Worm (Caenorhabditis elegans) whole organism, L4 larva: Measurements from ENCODE around the gene srab-10.

ENCODE experiments used
- D1046.2 ChIP-seq: fragments of 200-800 bp; sonication (Bioruptor generic); IDR thresholded peaks from 2 replicates; pipeline ENCODE4 v1.3.6; 2022; ENCODE audit warnings: missing genetic modification characterization, missing compliant biosample characterization
- F49E8.2 ChIP-seq: sonication (generic microtip); optimal IDR thresholded peaks from 2 replicates; lab custom pipeline; 2016; ENCODE audit warnings: missing compliant biosample characterization, mild to moderate bottlenecking, missing genetic modification characterization, borderline replicate concordance
- ama-1 ChIP-seq: fragments of 150-350 bp; optimal IDR thresholded peaks from 2 replicates; lab custom pipeline; 2014; ENCODE audit warnings: inconsistent platforms, mixed read lengths
- ceh-32 ChIP-seq: sonication (generic microtip); optimal IDR thresholded peaks from 2 replicates; lab custom pipeline; 2016; ENCODE audit warnings: mild to moderate bottlenecking, missing genetic modification characterization, missing compliant biosample characterization; ENCODE audit not compliant: poor library complexity
- ceh-44 ChIP-seq: fragments of 200-800 bp; sonication (Bioruptor generic); IDR thresholded peaks from 2 replicates; pipeline ENCODE4 v1.3.6; 2022; ENCODE audit warnings: missing genetic modification reagents, missing genetic modification characterization, missing compliant biosample characterization
- ceh-62 ChIP-seq: sonication (generic microtip); optimal IDR thresholded peaks from 2 replicates; lab custom pipeline; 2017; ENCODE audit warnings: missing biosample characterization, missing genetic modification characterization
- daf-12 ChIP-seq: fragments of 150-350 bp; optimal IDR thresholded peaks from 2 replicates; lab custom pipeline; 2014; ENCODE audit warnings: missing biosample characterization, missing genetic modification reagents, missing genetic modification characterization
- daf-16 ChIP-seq, 3 experiments: sonication (generic microtip); optimal IDR thresholded peaks; 2 replicates each; lab custom pipeline; 2016 to 2017; ENCODE audit warnings: missing genetic modification characterization in 3 of 3, missing genetic modification reagents in 3 of 3, mild to moderate bottlenecking in 2 of 3, missing compliant biosample characterization in 2 of 3, missing biosample characterization in 1 of 3, moderate library complexity in 1 of 3
- dmd-8 ChIP-seq: fragments of 200-800 bp; sonication (Bioruptor generic); IDR thresholded peaks from 2 replicates; pipeline ENCODE4 v1.3.6; 2022; ENCODE audit warnings: missing genetic modification characterization, missing compliant biosample characterization
- egl-27 ChIP-seq: sonication (generic microtip); optimal IDR thresholded peaks from 3 replicates; lab custom pipeline; 2017; ENCODE audit warnings: missing biosample characterization, missing genetic modification reagents, missing genetic modification characterization
- egl-43 ChIP-seq: fragments of 200-800 bp; sonication (Bioruptor generic); IDR thresholded peaks from 2 replicates; pipeline ENCODE4 v1.3.6; 2022; ENCODE audit warnings: missing genetic modification reagents, missing genetic modification characterization, missing compliant biosample characterization
- hlh-11 ChIP-seq: fragments of 200-800 bp; sonication (Bioruptor generic); optimal IDR thresholded peaks from 2 replicates; lab custom pipeline; 2018; ENCODE audit warnings: mild to moderate bottlenecking, missing genetic modification characterization, missing compliant biosample characterization
- hlh-30 ChIP-seq: sonication (generic microtip); optimal IDR thresholded peaks from 2 replicates; lab custom pipeline; 2017; ENCODE audit warnings: antibody characterized with exemption, mild to moderate bottlenecking, missing genetic modification characterization, missing compliant biosample characterization; ENCODE audit not compliant: insufficient read depth
- hmg-1.1 ChIP-seq: fragments of 200-800 bp; sonication (Bioruptor generic); IDR thresholded peaks from 2 replicates; pipeline ENCODE4 v1.3.6; 2022; ENCODE audit warnings: missing genetic modification reagents, missing genetic modification characterization, missing compliant biosample characterization
- jun-1 ChIP-seq: fragments of 150-350 bp; optimal IDR thresholded peaks from 2 replicates; lab custom pipeline; 2014; ENCODE audit warnings: missing biosample characterization, missing genetic modification reagents, missing genetic modification characterization
- lim-7 ChIP-seq: fragments of 200-800 bp; sonication (Bioruptor generic); IDR thresholded peaks from 2 replicates; pipeline ENCODE4 v1.3.6; 2022; ENCODE audit warnings: missing genetic modification characterization, missing compliant biosample characterization
- lin-38 ChIP-seq: fragments of 200-800 bp; sonication (Bioruptor generic); IDR thresholded peaks from 2 replicates; pipeline ENCODE4 v1.3.6; 2022; ENCODE audit warnings: missing genetic modification reagents, missing genetic modification characterization, missing compliant biosample characterization
- lir-3 ChIP-seq: sonication (generic microtip); optimal IDR thresholded peaks from 2 replicates; lab custom pipeline; 2016; ENCODE audit warnings: mild to moderate bottlenecking, missing genetic modification characterization, missing compliant biosample characterization
- madf-5 ChIP-seq, 2 experiments: fragments of 200-800 bp; sonication (Bioruptor generic); IDR thresholded peaks; 2 replicates each; pipeline ENCODE4 v1.3.6; 2022; ENCODE audit warnings: missing compliant biosample characterization in 2 of 2, missing genetic modification characterization in 2 of 2
- madf-9 ChIP-seq: fragments of 200-800 bp; sonication (Bioruptor generic); conservative IDR thresholded peaks from 2 replicates; pipeline ENCODE4 v1.3.6; 2022; ENCODE audit warnings: missing genetic modification reagents, missing genetic modification characterization, missing compliant biosample characterization
- mdl-1 ChIP-seq, 2 experiments: fragments of 150-350 bp in 1 of 2; sonication (generic microtip) in 1 of 2; optimal IDR thresholded peaks; 2 replicates each; lab custom pipeline; 2014 to 2017; ENCODE audit warnings: missing biosample characterization in 2 of 2, missing genetic modification characterization in 2 of 2
- mxl-3 ChIP-seq: fragments of 200-800 bp; sonication (Bioruptor generic); optimal IDR thresholded peaks from 2 replicates; lab custom pipeline; 2018; ENCODE audit warnings: mild to moderate bottlenecking, missing genetic modification characterization, missing compliant biosample characterization
- nhr-10 ChIP-seq: fragments of 150-350 bp; optimal IDR thresholded peaks from 2 replicates; lab custom pipeline; 2014; ENCODE audit warnings: missing biosample characterization, missing genetic modification characterization
- nhr-11 ChIP-seq: fragments of 150-350 bp; optimal IDR thresholded peaks from 2 replicates; lab custom pipeline; 2014; ENCODE audit warnings: missing biosample characterization, missing genetic modification characterization
- nhr-111 ChIP-seq: fragments of 200-800 bp; sonication (Bioruptor generic); optimal IDR thresholded peaks from 2 replicates; lab custom pipeline; 2018; ENCODE audit warnings: mild to moderate bottlenecking, missing genetic modification characterization, missing compliant biosample characterization
- nhr-25 ChIP-seq: sonication (generic microtip); optimal IDR thresholded peaks from 2 replicates; lab custom pipeline; 2017; ENCODE audit warnings: missing genetic modification characterization, mild to moderate bottlenecking, missing compliant biosample characterization, antibody characterized with exemption, moderate library complexity, borderline replicate concordance; ENCODE audit not compliant: insufficient read depth
- nhr-41 ChIP-seq: fragments of 200-800 bp; sonication (Bioruptor generic); IDR thresholded peaks from 2 replicates; pipeline ENCODE4 v1.3.6; 2022; ENCODE audit warnings: missing genetic modification reagents, missing genetic modification characterization, missing compliant biosample characterization
- rbr-2 ChIP-seq: sonication (generic microtip); optimal IDR thresholded peaks from 2 replicates; lab custom pipeline; 2016; ENCODE audit warnings: missing genotype, missing genetic modification characterization, missing compliant biosample characterization
- spr-1 ChIP-seq: sonication (generic microtip); optimal IDR thresholded peaks from 2 replicates; lab custom pipeline; 2016; ENCODE audit warnings: mild to moderate bottlenecking, missing genetic modification characterization, missing compliant biosample characterization
- tag-97 ChIP-seq: fragments of 200-800 bp; sonication (Bioruptor generic); IDR thresholded peaks from 2 replicates; pipeline ENCODE4 v1.3.6; 2022; ENCODE audit warnings: missing genetic modification characterization, missing compliant biosample characterization
- tra-1 ChIP-seq: fragments of 200-800 bp; sonication (Bioruptor generic); IDR thresholded peaks from 2 replicates; pipeline ENCODE4 v1.3.6; 2022; ENCODE audit warnings: missing genetic modification reagents, missing genetic modification characterization, missing compliant biosample characterization
- unc-62 ChIP-seq, 3 experiments: fragments of 150-350 bp in 1 of 3; sonication (generic microtip); optimal IDR thresholded peaks in 2 of 3; peaks in 1 of 3; 1 replicate in 1 of 3; 2 replicates in 2 of 3; lab custom pipeline; 2014 to 2017; ENCODE audit warnings: missing biosample characterization in 3 of 3, missing genetic modification characterization in 3 of 3, missing genetic modification reagents in 3 of 3, missing genotype in 1 of 3
- zag-1 ChIP-seq: fragments of 150-350 bp; optimal IDR thresholded peaks from 2 replicates; lab custom pipeline; 2014; ENCODE audit warnings: missing biosample characterization, missing genetic modification characterization
- zfp-3 ChIP-seq: fragments of 200-800 bp; sonication (Bioruptor generic); conservative IDR thresholded peaks from 2 replicates; pipeline ENCODE4 v1.3.6; 2022; ENCODE audit warnings: missing genetic modification reagents, missing genetic modification characterization, missing compliant biosample characterization
- ztf-11 ChIP-seq: fragments of 150-350 bp; optimal IDR thresholded peaks from 2 replicates; lab custom pipeline; 2014; ENCODE audit warnings: missing biosample characterization, missing genetic modification characterization
- ztf-7 ChIP-seq: fragments of 150-350 bp; optimal IDR thresholded peaks from 2 replicates; lab custom pipeline; 2014; ENCODE audit warnings: missing biosample characterization, missing genetic modification characterization

The srab-10 gene

DNA sequence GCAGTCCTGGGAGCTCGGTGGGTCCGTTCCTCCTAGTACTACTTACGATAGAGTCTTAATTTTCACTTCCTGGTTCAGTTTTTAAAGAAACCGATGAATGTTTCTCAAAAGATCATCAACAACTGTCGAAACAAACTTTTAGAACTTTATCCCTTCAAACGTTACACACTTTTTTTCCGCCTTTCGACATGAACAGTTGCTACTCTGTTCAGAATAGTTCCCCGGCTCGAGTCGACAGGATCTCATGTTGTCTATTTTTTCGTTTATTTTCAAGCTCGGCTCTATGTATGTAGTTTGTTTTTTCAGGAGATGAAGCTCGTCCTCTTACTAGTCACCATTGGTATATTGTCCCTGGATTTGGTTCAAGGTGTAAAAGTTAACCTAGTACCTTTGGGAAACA is 12.4 kb upstream of the srab-10 start, which contains the start of gene exh-1:
TSS of gene exh-1 (plus strand) at position 301 of the 400 bp plus-strand sequence.
- no peak for TF ChIP-seq lin-38 (GFP tag; lab: Robert Waterston, UW)
- TF ChIP-seq madf-9 (GFP tag; lab: Robert Waterston, UW), result no peak
- TF ChIP-seq unc-62 (GFP tag; optimal IDR thresholded peaks at IDR 0.05 in 1 of 2; lab: Kevin White, UChicago), result peak in 1 of 2 experiments; percentile 78
- no peak for TF ChIP-seq unc-62 (tag; optimal IDR thresholded peaks at IDR 0.05; lab: Kevin White, UChicago)
- TF ChIP-seq ztf-7, result no peak
- TF ChIP-seq hlh-30, result no peak
- no peak for TF ChIP-seq nhr-10 (tag; lab: Kevin White, UChicago)
- TF ChIP-seq, all 104 proteins: peak for 1

- no peak for TF ChIP-seq nhr-11 (tag; lab: Kevin White, UChicago)
- no peak for TF ChIP-seq mxl-3 (GFP tag; lab: Kevin White, UChicago)
- TF ChIP-seq daf-16 (GFP tag; optimal IDR thresholded peaks at IDR 0.05; lab: Kevin White, UChicago), result no peak
- no peak for TF ChIP-seq daf-16 (tag; optimal IDR thresholded peaks at IDR 0.05; lab: Kevin White, UChicago)
- TF ChIP-seq lim-7 (GFP tag; lab: Robert Waterston, UW), result no peak
- TF ChIP-seq F49E8.2, result no peak
- no peak for TF ChIP-seq nhr-25 (tag; lab: Kevin White, UChicago)
- TF ChIP-seq ceh-62, result no peak
- TF ChIP-seq hlh-11 (tag; lab: Kevin White, UChicago), result no peak
- TF ChIP-seq rbr-2 (tag; lab: Kevin White, UChicago), result no peak
- TF ChIP-seq ama-1, result no peak
- TF ChIP-seq lin-38 (GFP tag; lab: Robert Waterston, UW), result no peak
- TF ChIP-seq spr-1 (tag; lab: Kevin White, UChicago), result no peak
- no peak for TF ChIP-seq zag-1 (tag; lab: Kevin White, UChicago)
- no peak for TF ChIP-seq tra-1 (GFP tag; lab: Robert Waterston, UW)
- no peak for TF ChIP-seq tag-97 (GFP tag; lab: Robert Waterston, UW)
- TF ChIP-seq dmd-8, result no peak
- no peak for TF ChIP-seq D1046.2
Observed at ce11 chrV:3155072-3155471, 10.7 kb upstream of the srab-10 start, which contains the start of gene srab-7. srab-7 (minus strand) TSS chrV:3155172.

DNA sequence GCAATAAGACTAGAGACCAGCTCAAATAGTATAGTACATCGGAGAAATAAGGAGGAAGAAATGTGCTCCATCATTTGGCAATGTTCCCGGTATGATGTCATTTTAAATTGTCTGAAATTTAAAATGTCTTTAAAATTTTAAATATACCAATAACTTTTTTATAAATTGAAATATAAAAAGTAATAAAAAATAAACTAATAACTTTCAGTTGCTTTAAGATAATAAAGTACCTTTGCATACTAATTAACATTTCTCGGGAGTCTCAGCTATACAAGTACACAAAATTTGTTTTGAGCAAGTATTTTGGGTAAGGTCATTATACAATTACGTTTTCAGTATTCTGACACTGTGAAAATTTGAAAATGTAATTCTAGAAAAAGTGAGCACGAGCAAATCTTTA is 7.5 kb upstream of the srab-10 start, which contains the start of gene srab-6:
TSS of gene srab-6 (minus strand) at position 101 of the 400 bp plus-strand sequence.
- TF ChIP-seq D1046.2 (no peak), ceh-32 (tag; lab: Kevin White, UChicago) (no peak), lir-3 (no peak), nhr-41 (GFP tag; lab: Robert Waterston, UW) (no peak), egl-27 (tag; lab: Kevin White, UChicago) (no peak), tra-1 (GFP tag; lab: Robert Waterston, UW) (no peak), ceh-44 (GFP tag; lab: Robert Waterston, UW) (no peak), ztf-11 (no peak), daf-12 (tag; lab: Kevin White, UChicago) (no peak), nhr-111 (no peak), madf-5 (GFP tag; IDR thresholded peaks at IDR 0.05; lab: Robert Waterston, UW) (no peak), zfp-3 (GFP tag; lab: Robert Waterston, UW) (no peak), hmg-1.1 (GFP tag; lab: Robert Waterston, UW) (no peak), jun-1 (tag; lab: Kevin White, UChicago) (no peak), egl-43 (no peak), mdl-1 (tag; optimal IDR thresholded peaks at IDR 0.05; lab: Kevin White, UChicago) (no peak)
